Worm (Caenorhabditis elegans) whole organism, midembryonic: ENCODE results near the gene ZC15.5.

Source experiments
- T22C8.4 ChIP-seq: fragments of 200-800 bp; sonication (Bioruptor generic); IDR thresholded peaks from 2 replicates; pipeline ENCODE4 v1.3.6; 2022; ENCODE audit warnings: missing genetic modification characterization, missing compliant biosample characterization
- cog-1 ChIP-seq: sonication (generic microtip); optimal IDR thresholded peaks from 2 replicates; lab custom pipeline; 2016; ENCODE audit warnings: missing genetic modification characterization, missing compliant biosample characterization
- flt-1 ChIP-seq: fragments of 200-800 bp; sonication (Bioruptor generic); IDR thresholded peaks from 2 replicates; pipeline ENCODE4 v1.3.6; 2022; ENCODE audit warnings: missing genetic modification characterization, missing compliant biosample characterization
- klf-2 ChIP-seq: fragments of 200-800 bp; sonication (Bioruptor generic); conservative IDR thresholded peaks from 2 replicates; pipeline ENCODE4 v1.3.6; 2022; ENCODE audit warnings: missing genetic modification reagents, missing genetic modification characterization, missing compliant biosample characterization
- med-1 ChIP-seq: sonication (generic microtip); optimal IDR thresholded peaks from 2 replicates; lab custom pipeline; 2017; ENCODE audit warnings: missing genetic modification characterization, mild to moderate bottlenecking, missing compliant biosample characterization, antibody characterized with exemption, missing genetic modification reagents; ENCODE audit not compliant: insufficient read depth
- ref-1 ChIP-seq: fragments of 200-800 bp; sonication (Bioruptor generic); conservative IDR thresholded peaks from 2 replicates; pipeline ENCODE4 v1.3.6; 2022; ENCODE audit warnings: missing genetic modification reagents, missing genetic modification characterization, missing compliant biosample characterization
- ztf-23 ChIP-seq: fragments of 200-800 bp; sonication (Bioruptor generic); IDR thresholded peaks from 2 replicates; pipeline ENCODE4 v1.3.6; 2022; ENCODE audit warnings: missing genetic modification reagents, missing genetic modification characterization, missing compliant biosample characterization
- ztf-29 ChIP-seq: fragments of 200-800 bp; sonication (Bioruptor generic); IDR thresholded peaks from 2 replicates; pipeline ENCODE4 v1.3.6; 2022; ENCODE audit warnings: missing genetic modification reagents, missing genetic modification characterization, missing compliant biosample characterization

DNA sequence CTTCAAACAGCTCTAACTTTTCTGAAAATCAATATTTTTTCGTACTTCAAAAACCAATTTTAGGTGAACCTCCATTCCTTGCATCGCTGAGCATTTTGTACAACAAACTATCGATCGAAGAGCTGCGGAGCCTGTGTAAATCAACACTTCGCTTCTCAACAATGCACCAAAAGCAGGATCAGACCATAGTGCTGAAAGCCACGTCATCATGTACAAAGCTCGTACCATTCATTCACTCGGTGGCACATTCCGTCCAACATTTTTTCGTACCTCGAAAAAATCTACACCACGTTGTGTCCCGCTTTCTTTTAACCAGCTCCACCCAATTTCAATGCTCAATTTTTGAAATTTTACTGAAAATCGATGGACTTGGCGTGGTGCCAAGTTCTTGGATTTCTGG is 12.8 kb downstream of the ZC15.5 start, which contains the start of gene ZC15.10:
- TF ChIP-seq ref-1 (GFP tag; lab: Robert Waterston, UW) (no peak), flt-1 (GFP tag; lab: Robert Waterston, UW) (no peak), ztf-23 (no peak), klf-2 (no peak), T22C8.4 (GFP tag; lab: Robert Waterston, UW) (no peak), ztf-29 (GFP tag; lab: Robert Waterston, UW) (no peak), cog-1 (tag; lab: Kevin White, UChicago) (no peak), med-1 (GFP tag; lab: Kevin White, UChicago) (no peak)
